Fruit fly (Drosophila melanogaster) whole organism, embryonic: ENCODE measurements around the gene CG10431.
A peak's percentile ranks its signal among the peaks of the same experiment; 100 is the strongest.

Experiments
- Antp ChIP-seq: fragments of 200-800 bp; sonication (Bioruptor generic); optimal IDR thresholded peaks from 3 replicates; lab custom pipeline; 2016; ENCODE audit warnings: missing biosample characterization, missing genetic modification characterization
- Asciz ChIP-seq: fragments of 200-800 bp; sonication (Bioruptor generic); optimal IDR thresholded peaks from 2 replicates; lab custom pipeline; 2017; ENCODE audit warnings: missing biosample characterization, mild to moderate bottlenecking, missing genetic modification characterization, missing genetic modification reagents
- B-H1 ChIP-seq: fragments of 200-800 bp; sonication (Bioruptor generic); IDR thresholded peaks from 3 replicates; pipeline ENCODE4 v1.3.6; 2022; ENCODE audit warnings: missing biosample characterization, missing genetic modification characterization
- Bdp1 ChIP-seq: fragments of 200-800 bp; sonication (Bioruptor generic); optimal IDR thresholded peaks from 3 replicates; lab custom pipeline; 2016; ENCODE audit warnings: missing biosample characterization, missing genetic modification characterization
- CG10321 ChIP-seq: fragments of 200-800 bp; sonication (Bioruptor generic); IDR thresholded peaks from 2 replicates; pipeline ENCODE4 v1.3.6; 2022; ENCODE audit warnings: missing biosample characterization, missing genetic modification characterization
- CG11398 ChIP-seq: fragments of 200-800 bp; sonication (Bioruptor generic); optimal IDR thresholded peaks from 2 replicates; lab custom pipeline; 2016; ENCODE audit warnings: missing biosample characterization, missing genetic modification characterization
- CG11695 ChIP-seq: fragments of 200-800 bp; sonication (Bioruptor generic); IDR thresholded peaks from 3 replicates; pipeline ENCODE4 v1.3.6; 2022; ENCODE audit warnings: missing biosample characterization, missing genetic modification characterization
- CG11723 ChIP-seq: fragments of 200-800 bp; sonication (Bioruptor generic); optimal IDR thresholded peaks from 2 replicates; lab custom pipeline; 2017; ENCODE audit warnings: missing biosample characterization, mild to moderate bottlenecking, missing genetic modification characterization
- CG12744 ChIP-seq: fragments of 200-800 bp; sonication (Bioruptor generic); optimal IDR thresholded peaks from 2 replicates; lab custom pipeline; 2016; ENCODE audit warnings: missing biosample characterization, missing genetic modification characterization
- CG13296 ChIP-seq: fragments of 200-800 bp; sonication (Bioruptor generic); optimal IDR thresholded peaks from 3 replicates; lab custom pipeline; 2018; ENCODE audit warnings: missing biosample characterization, mild to moderate bottlenecking, missing genetic modification characterization
- CG14050 ChIP-seq: fragments of 200-800 bp; sonication (Bioruptor generic); IDR thresholded peaks from 3 replicates; pipeline ENCODE4 v1.3.6; 2022; ENCODE audit warnings: missing biosample characterization, missing genetic modification characterization
- CG15514 ChIP-seq: fragments of 200-800 bp; sonication (Bioruptor generic); optimal IDR thresholded peaks from 3 replicates; lab custom pipeline; 2017; ENCODE audit warnings: missing biosample characterization, missing genetic modification characterization, mild to moderate bottlenecking, moderate library complexity, missing genetic modification reagents
- CG1603 ChIP-seq: fragments of 200-800 bp; sonication (Bioruptor generic); optimal IDR thresholded peaks from 2 replicates; lab custom pipeline; 2019; ENCODE audit warnings: missing biosample characterization, mild to moderate bottlenecking, missing genetic modification characterization, moderate library complexity
- CG18262 ChIP-seq: fragments of 200-800 bp; optimal IDR thresholded peaks from 3 replicates; lab custom pipeline; 2019; ENCODE audit warnings: missing biosample characterization, mild to moderate bottlenecking, missing genetic modification characterization, moderate library complexity
- CG2202 ChIP-seq: fragments of 200-800 bp; sonication (Bioruptor generic); optimal IDR thresholded peaks from 2 replicates; lab custom pipeline; 2018; ENCODE audit warnings: missing biosample characterization, mild to moderate bottlenecking, missing genetic modification characterization
- CG32772 ChIP-seq: fragments of 200-800 bp; sonication (Bioruptor generic); IDR thresholded peaks from 2 replicates; pipeline ENCODE4 v1.3.6; 2022; ENCODE audit warnings: missing biosample characterization, missing genetic modification characterization
- CG7786 ChIP-seq: fragments of 200-800 bp; sonication (Bioruptor generic); optimal IDR thresholded peaks from 2 replicates; lab custom pipeline; 2016; ENCODE audit warnings: missing biosample characterization, missing genetic modification characterization
- CG8089 ChIP-seq: fragments of 200-800 bp; sonication (Bioruptor generic); optimal IDR thresholded peaks from 3 replicates; lab custom pipeline; 2016; ENCODE audit warnings: missing biosample characterization, missing genetic modification characterization
- CG8388 ChIP-seq: fragments of 200-800 bp; sonication (Bioruptor generic); optimal IDR thresholded peaks from 2 replicates; lab custom pipeline; 2019; ENCODE audit warnings: missing biosample characterization, mild to moderate bottlenecking, missing genetic modification characterization, moderate library complexity
- CHES-1-like ChIP-seq: fragments of 200-800 bp; sonication (Bioruptor generic); optimal IDR thresholded peaks from 2 replicates; lab custom pipeline; 2016; ENCODE audit warnings: missing biosample characterization, missing genetic modification characterization
- Camta ChIP-seq: fragments of 200-800 bp; sonication (Bioruptor generic); optimal IDR thresholded peaks from 2 replicates; lab custom pipeline; 2016; ENCODE audit warnings: missing biosample characterization, missing genetic modification characterization
- Dfd ChIP-seq, 2 experiments: fragments of >200 bp; optimal IDR thresholded peaks; 2 replicates each; lab custom pipeline; 2017; ENCODE audit warnings: missing biosample characterization in 2 of 2, missing genetic modification characterization in 2 of 2
- Dip3 ChIP-seq: fragments of 200-800 bp; sonication (Bioruptor generic); optimal IDR thresholded peaks from 3 replicates; lab custom pipeline; 2016; ENCODE audit warnings: missing biosample characterization, missing genetic modification characterization
- Elba2 ChIP-seq: fragments of 200-800 bp; sonication (Bioruptor generic); optimal IDR thresholded peaks from 3 replicates; lab custom pipeline; 2016; ENCODE audit warnings: missing biosample characterization, missing genetic modification characterization
- Fer1 ChIP-seq: fragments of 200-800 bp; sonication (Bioruptor generic); optimal IDR thresholded peaks from 2 replicates; lab custom pipeline; 2017; ENCODE audit warnings: missing biosample characterization, mild to moderate bottlenecking, missing genetic modification characterization
- HmgZ ChIP-seq: fragments of 200-800 bp; sonication (Bioruptor generic); optimal IDR thresholded peaks from 2 replicates; lab custom pipeline; 2018; ENCODE audit warnings: missing biosample characterization, mild to moderate bottlenecking, missing genetic modification characterization
- Hr78 ChIP-seq, 2 experiments: fragments of 200-800 bp in 1 of 2; fragments of >200 bp in 1 of 2; sonication (Bioruptor generic) in 1 of 2; optimal IDR thresholded peaks; 2 replicates each; lab custom pipeline; 2017 to 2019; ENCODE audit warnings: missing biosample characterization in 2 of 2, missing genetic modification characterization in 2 of 2, mild to moderate bottlenecking in 1 of 2, moderate library complexity in 1 of 2
- MESR4 ChIP-seq: fragments of 200-800 bp; sonication (Bioruptor generic); optimal IDR thresholded peaks from 2 replicates; lab custom pipeline; 2018; ENCODE audit warnings: missing biosample characterization, mild to moderate bottlenecking, missing genetic modification characterization, moderate library complexity
- NC2β ChIP-seq: fragments of 200-800 bp; sonication (Bioruptor generic); optimal IDR thresholded peaks from 2 replicates; lab custom pipeline; 2016; ENCODE audit warnings: missing biosample characterization, missing genetic modification characterization
- Nf-YC ChIP-seq: fragments of 200-800 bp; optimal IDR thresholded peaks from 3 replicates; lab custom pipeline; 2019; ENCODE audit warnings: missing biosample characterization, mild to moderate bottlenecking, missing genetic modification characterization, moderate library complexity
- NfI ChIP-seq: fragments of 200-800 bp; sonication (Bioruptor generic); optimal IDR thresholded peaks from 3 replicates; lab custom pipeline; 2018; ENCODE audit warnings: missing biosample characterization, mild to moderate bottlenecking, missing genetic modification characterization, moderate library complexity
- Ravus ChIP-seq: fragments of 200-800 bp; sonication (Bioruptor generic); IDR thresholded peaks from 2 replicates; pipeline ENCODE4 v1.3.6; 2022; ENCODE audit warnings: missing biosample characterization, missing genetic modification characterization
- Six4 ChIP-seq: fragments of 200-800 bp; sonication (Bioruptor generic); optimal IDR thresholded peaks from 2 replicates; lab custom pipeline; 2016; ENCODE audit warnings: missing biosample characterization, missing genetic modification characterization
- Stat92E ChIP-seq, 3 experiments: fragments of >200 bp in 2 of 3; fragments of 200-800 bp in 1 of 3; sonication (Bioruptor generic) in 1 of 3; optimal IDR thresholded peaks; 2 replicates each; lab custom pipeline; 2017 to 2019; ENCODE audit warnings: missing biosample characterization in 3 of 3, missing genetic modification characterization in 3 of 3, mild to moderate bottlenecking in 1 of 3, moderate library complexity in 1 of 3
- chif ChIP-seq, 2 experiments: fragments of 200-800 bp; sonication (Bioruptor generic); optimal IDR thresholded peaks; 3 replicates each; lab custom pipeline; 2016; ENCODE audit warnings: missing biosample characterization in 2 of 2, missing genetic modification characterization in 2 of 2
- crol ChIP-seq: fragments of 200-800 bp; sonication (Bioruptor generic); IDR thresholded peaks from 2 replicates; pipeline ENCODE4 v1.3.6; 2022; ENCODE audit warnings: missing biosample characterization, missing genetic modification characterization
- dysf ChIP-seq: fragments of 200-800 bp; sonication (Bioruptor generic); IDR thresholded peaks from 3 replicates; pipeline ENCODE4 v1.3.6; 2022; ENCODE audit warnings: missing biosample characterization, missing genetic modification characterization
- ewg ChIP-seq: fragments of 200-800 bp; sonication (Bioruptor generic); optimal IDR thresholded peaks from 3 replicates; lab custom pipeline; 2017; ENCODE audit warnings: mild to moderate bottlenecking, missing biosample characterization, missing genetic modification reagents, missing genetic modification characterization
- gem ChIP-seq: fragments of 200-800 bp; sonication (Bioruptor generic); optimal IDR thresholded peaks from 2 replicates; lab custom pipeline; 2019; ENCODE audit warnings: missing biosample characterization, mild to moderate bottlenecking, missing genetic modification characterization, moderate library complexity
- gt ChIP-seq: fragments of 200-800 bp; sonication (Bioruptor generic); IDR thresholded peaks from 2 replicates; pipeline ENCODE4 v1.3.6; 2022; ENCODE audit warnings: missing biosample characterization, missing genetic modification characterization
- jumu ChIP-seq: fragments of 200-800 bp; sonication (Bioruptor generic); optimal IDR thresholded peaks from 3 replicates; lab custom pipeline; 2016; ENCODE audit warnings: missing biosample characterization, missing genetic modification characterization
- klu ChIP-seq: fragments of 200-800 bp; sonication (Bioruptor generic); IDR thresholded peaks from 2 replicates; pipeline ENCODE4 v1.3.6; 2022; ENCODE audit warnings: missing biosample characterization, missing genetic modification characterization
- mam ChIP-seq: fragments of 200-800 bp; sonication (Bioruptor generic); optimal IDR thresholded peaks from 3 replicates; lab custom pipeline; 2016; ENCODE audit warnings: missing biosample characterization, missing genetic modification characterization
- prd ChIP-seq, 3 experiments: fragments of >200 bp in 2 of 3; fragments of 200-800 bp in 1 of 3; sonication (Bioruptor generic) in 1 of 3; optimal IDR thresholded peaks in 2 of 3; IDR thresholded peaks in 1 of 3; 2 replicates in 2 of 3; 3 replicates in 1 of 3; pipeline versions ENCODE4 v1.3.6 to Lab custom; 2017 to 2022; ENCODE audit warnings: missing biosample characterization in 1 of 3, missing genetic modification characterization in 1 of 3
- pzg ChIP-seq: fragments of 200-800 bp; sonication (Bioruptor generic); optimal IDR thresholded peaks from 3 replicates; lab custom pipeline; 2018; ENCODE audit warnings: missing biosample characterization, mild to moderate bottlenecking, missing genetic modification characterization, moderate library complexity
- schlank ChIP-seq: fragments of 200-800 bp; sonication (Bioruptor generic); optimal IDR thresholded peaks from 2 replicates; lab custom pipeline; 2018; ENCODE audit warnings: missing biosample characterization, mild to moderate bottlenecking, missing genetic modification characterization
- tin ChIP-seq: fragments of 200-800 bp; sonication (Bioruptor generic); optimal IDR thresholded peaks from 3 replicates; lab custom pipeline; 2016; ENCODE audit warnings: missing biosample characterization, missing genetic modification characterization
- twi ChIP-seq: fragments of 200-800 bp; optimal IDR thresholded peaks from 2 replicates; lab custom pipeline; 2019; ENCODE audit warnings: missing biosample characterization, mild to moderate bottlenecking, missing genetic modification characterization, moderate library complexity
- zf30C ChIP-seq: fragments of 200-800 bp; sonication (Bioruptor generic); optimal IDR thresholded peaks from 3 replicates; lab custom pipeline; 2018; ENCODE audit warnings: missing biosample characterization, mild to moderate bottlenecking, missing genetic modification characterization

Gene CG10431

DNA sequence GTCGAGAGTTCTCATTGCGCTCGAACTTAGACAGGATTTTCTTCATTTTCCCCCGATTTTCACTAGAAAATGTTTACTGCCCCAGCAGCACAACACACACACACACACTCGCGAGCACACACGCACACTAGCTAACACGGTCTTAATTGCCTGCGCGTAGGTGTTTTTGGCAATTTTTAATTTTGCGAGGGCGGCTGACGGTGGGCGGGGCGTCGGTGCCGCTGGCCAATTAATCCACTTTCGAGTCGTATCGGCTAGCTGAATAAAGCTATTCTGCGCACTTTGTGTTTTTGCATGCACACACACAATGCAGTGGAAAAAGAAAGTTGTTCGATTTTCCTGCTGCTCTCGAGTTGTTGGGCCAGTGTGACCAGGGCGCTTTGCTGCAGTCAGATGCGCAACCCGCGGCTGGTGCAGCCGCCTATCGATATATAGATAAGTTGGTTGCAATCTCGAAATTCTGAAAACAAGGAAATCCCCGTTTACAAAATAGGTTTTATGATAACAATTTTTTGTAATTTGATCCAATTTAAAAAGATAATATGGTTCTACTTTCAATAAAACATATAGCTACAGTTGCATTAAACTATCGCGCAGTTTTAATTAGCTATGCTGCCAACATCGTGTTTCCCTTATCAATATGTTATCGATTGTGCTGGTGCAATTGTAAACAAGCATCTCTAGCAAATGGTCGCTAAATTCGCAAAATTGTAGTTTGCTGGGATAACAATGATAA is 6.0 kb upstream of the CG10431 start, which contains the start of the genes Nak and Tango6 (continued):
- peak; percentile 16 for TF ChIP-seq NfI (GFP tag; lab: Kevin White, UChicago)
- TF ChIP-seq CG11723 (GFP tag; lab: Kevin White, UChicago): no peak
- peak; percentile 11 for TF ChIP-seq CG13296 (GFP tag; lab: Kevin White, UChicago)
- TF ChIP-seq CG11695 (GFP tag; lab: Robert Waterston, UW): no peak
- peak; percentile 16 for TF ChIP-seq CG1603
- no peak for TF ChIP-seq CG8388 (GFP tag; lab: Kevin White, UChicago)
- no peak for TF ChIP-seq CG2202 (tag; lab: Kevin White, UChicago)
- TF ChIP-seq Stat92E (GFP tag; optimal IDR thresholded peaks at IDR 0.05; lab: Kevin White, UChicago): peak in 1 of 3 experiments; percentile 51
- no peak for TF ChIP-seq klu (GFP tag; lab: Robert Waterston, UW)
- TF ChIP-seq pzg (GFP tag; lab: Kevin White, UChicago): peak; percentile 68
- no peak for TF ChIP-seq CG8089 (GFP tag; lab: Kevin White, UChicago)
- no peak for TF ChIP-seq Ravus (GFP tag; lab: Robert Waterston, UW)
- TF ChIP-seq CG15514: peak; percentile 34
- TF ChIP-seq gt (GFP tag; lab: Robert Waterston, UW): no peak
- TF ChIP-seq Asciz (GFP tag; lab: Kevin White, UChicago): no peak
- no peak for TF ChIP-seq Hr78 (GFP tag; optimal IDR thresholded peaks at IDR 0.05; lab: Kevin White, UChicago)
- TF ChIP-seq Camta (GFP tag; lab: Kevin White, UChicago): peak; percentile 40
- no peak for TF ChIP-seq prd (optimal IDR thresholded peaks at IDR 0.05; lab: Kevin White, UChicago)
- TF ChIP-seq prd (GFP tag; IDR thresholded peaks at IDR 0.05; lab: Robert Waterston, UW): peak; percentile 33; the same call in 1 of the 3 replicates
- TF ChIP-seq CG12744 (GFP tag; lab: Kevin White, UChicago): no peak
- peak; percentile 62 for TF ChIP-seq NC2β
- peak; percentile 39 for TF ChIP-seq Dip3
- TF ChIP-seq Fer1: no peak
- no peak for TF ChIP-seq Six4
- TF ChIP-seq ewg (GFP tag; lab: Kevin White, UChicago): peak; percentile 76
- TF ChIP-seq CG11398 (GFP tag; lab: Kevin White, UChicago): no peak
- peak; percentile 40 for TF ChIP-seq Nf-YC (tag; lab: Kevin White, UChicago)
- TF ChIP-seq B-H1 (GFP tag; lab: Robert Waterston, UW): no peak
- peak; percentile 52 for TF ChIP-seq mam (GFP tag; lab: Kevin White, UChicago)
- peak; percentile 27 for TF ChIP-seq tin (GFP tag; lab: Kevin White, UChicago)
- TF ChIP-seq chif (GFP tag; optimal IDR thresholded peaks at IDR 0.05; lab: Kevin White, UChicago): peak in 1 of 2 experiments; percentile 21
- TF ChIP-seq Antp: peak; percentile 6
- peak; percentile 12 for TF ChIP-seq Bdp1 (GFP tag; lab: Kevin White, UChicago)
- TF ChIP-seq HmgZ (tag; lab: Kevin White, UChicago): peak; percentile 13
- no peak for TF ChIP-seq jumu (GFP tag; lab: Kevin White, UChicago)
- TF ChIP-seq CG7786 (GFP tag; lab: Kevin White, UChicago): peak; percentile 2
- TF ChIP-seq gem: peak; percentile 50
- no peak for TF ChIP-seq CG32772 (GFP tag; lab: Robert Waterston, UW)
- no peak for TF ChIP-seq schlank (tag; lab: Kevin White, UChicago)
- TF ChIP-seq Dfd (GFP tag; optimal IDR thresholded peaks at IDR 0.05; lab: Kevin White, UChicago): no peak
- no peak for TF ChIP-seq Elba2
- no peak for TF ChIP-seq crol (GFP tag; lab: Robert Waterston, UW)
- TF ChIP-seq CG18262 (tag; lab: Kevin White, UChicago): peak; percentile 32
- no peak for TF ChIP-seq CG14050 (GFP tag; lab: Robert Waterston, UW)
- peak; percentile 27; the same call in 1 of the 2 replicates for TF ChIP-seq CG10321
- peak; percentile 88 for TF ChIP-seq MESR4
- TF ChIP-seq dysf (GFP tag; lab: Robert Waterston, UW): no peak
- TF ChIP-seq zf30C (GFP tag; lab: Kevin White, UChicago): no peak
- peak; percentile 39 for TF ChIP-seq twi (tag; lab: Kevin White, UChicago)
- peak; percentile 48 for TF ChIP-seq CHES-1-like (GFP tag; lab: Kevin White, UChicago)
